Worm (Caenorhabditis elegans) whole organism, L1 larva: ENCODE measurements around the gene sri-10.

Source experiments
- aha-1 ChIP-seq: fragments of 150-350 bp; optimal IDR thresholded peaks from 2 replicates; lab custom pipeline; 2014; ENCODE audit warnings: missing biosample characterization, missing genetic modification characterization
- ceh-82 ChIP-seq, 3 experiments: fragments of 150-350 bp in 1 of 3; sonication (generic microtip) in 2 of 3; optimal IDR thresholded peaks; 2 replicates each; lab custom pipeline; 2014 to 2017; ENCODE audit warnings: missing biosample characterization in 3 of 3, missing genetic modification characterization in 3 of 3
- dpl-1 ChIP-seq, 3 experiments: fragments of 150-350 bp in 2 of 3; sonication (generic microtip) in 1 of 3; optimal IDR thresholded peaks; 2 replicates each; lab custom pipeline; 2014 to 2017; ENCODE audit warnings: missing biosample characterization in 3 of 3, missing genetic modification characterization in 3 of 3, missing genetic modification reagents in 3 of 3
- fkh-10 ChIP-seq: sonication (generic microtip); optimal IDR thresholded peaks from 2 replicates; lab custom pipeline; 2017; ENCODE audit warnings: missing biosample characterization, missing genetic modification reagents, missing genetic modification characterization
- mdl-1 ChIP-seq, 2 experiments: fragments of 150-350 bp; optimal IDR thresholded peaks; 2 replicates each; lab custom pipeline; 2014 to 2017; ENCODE audit warnings: missing biosample characterization in 2 of 2, missing genetic modification characterization in 2 of 2, inconsistent platforms in 1 of 2
- mep-1 ChIP-seq: fragments of 150-350 bp; optimal IDR thresholded peaks from 2 replicates; lab custom pipeline; 2014; ENCODE audit warnings: missing biosample characterization, missing genetic modification characterization
- nhr-11 ChIP-seq: fragments of 150-350 bp; optimal IDR thresholded peaks from 2 replicates; lab custom pipeline; 2014; ENCODE audit warnings: missing biosample characterization, missing genetic modification characterization
- nhr-19 ChIP-seq: fragments of 200-800 bp; sonication (Bioruptor generic); conservative IDR thresholded peaks from 2 replicates; pipeline ENCODE4 v1.3.6; 2022; ENCODE audit warnings: missing genetic modification characterization, missing compliant biosample characterization
- nhr-237 ChIP-seq: fragments of 150-350 bp; optimal IDR thresholded peaks from 2 replicates; lab custom pipeline; 2014; ENCODE audit warnings: missing biosample characterization, missing genetic modification characterization
- nhr-47 ChIP-seq: sonication (generic microtip); optimal IDR thresholded peaks from 2 replicates; lab custom pipeline; 2016; ENCODE audit warnings: mild to moderate bottlenecking, missing genetic modification characterization, moderate library complexity, missing compliant biosample characterization
- skn-1 ChIP-seq: fragments of 150-350 bp; optimal IDR thresholded peaks from 2 replicates; lab custom pipeline; 2014; ENCODE audit warnings: missing biosample characterization, missing genetic modification characterization
- sox-4 ChIP-seq: sonication (generic microtip); optimal IDR thresholded peaks from 2 replicates; lab custom pipeline; 2016; ENCODE audit warnings: missing genetic modification characterization, missing compliant biosample characterization

- TF ChIP-seq mdl-1 (tag; optimal IDR thresholded peaks at IDR 0.05; lab: Kevin White, UChicago): no peak
- no peak for TF ChIP-seq dpl-1 (GFP tag; optimal IDR thresholded peaks at IDR 0.05; lab: Kevin White, UChicago)
- no peak for TF ChIP-seq nhr-19 (GFP tag; lab: Robert Waterston, UW)
- TF ChIP-seq fkh-10 (GFP tag; lab: Kevin White, UChicago): no peak
- no peak for TF ChIP-seq mep-1
- no peak for TF ChIP-seq ceh-82 (tag; optimal IDR thresholded peaks at IDR 0.05; lab: Kevin White, UChicago)
- no peak for TF ChIP-seq aha-1 (tag; lab: Kevin White, UChicago)
- no peak for TF ChIP-seq nhr-47 (tag; lab: Kevin White, UChicago)
- no peak for TF ChIP-seq skn-1
- no peak for TF ChIP-seq nhr-11 (tag; lab: Kevin White, UChicago)
- no peak for TF ChIP-seq sox-4 (tag; lab: Kevin White, UChicago)
- no peak for TF ChIP-seq nhr-237 (tag; lab: Kevin White, UChicago)
Observed at ce11 chrV:18854788-18855187, 48.5 kb upstream of the sri-10 start.
